Fruit fly (Drosophila melanogaster): ENCODE results near the gene ncd.

The ncd gene

DNA sequence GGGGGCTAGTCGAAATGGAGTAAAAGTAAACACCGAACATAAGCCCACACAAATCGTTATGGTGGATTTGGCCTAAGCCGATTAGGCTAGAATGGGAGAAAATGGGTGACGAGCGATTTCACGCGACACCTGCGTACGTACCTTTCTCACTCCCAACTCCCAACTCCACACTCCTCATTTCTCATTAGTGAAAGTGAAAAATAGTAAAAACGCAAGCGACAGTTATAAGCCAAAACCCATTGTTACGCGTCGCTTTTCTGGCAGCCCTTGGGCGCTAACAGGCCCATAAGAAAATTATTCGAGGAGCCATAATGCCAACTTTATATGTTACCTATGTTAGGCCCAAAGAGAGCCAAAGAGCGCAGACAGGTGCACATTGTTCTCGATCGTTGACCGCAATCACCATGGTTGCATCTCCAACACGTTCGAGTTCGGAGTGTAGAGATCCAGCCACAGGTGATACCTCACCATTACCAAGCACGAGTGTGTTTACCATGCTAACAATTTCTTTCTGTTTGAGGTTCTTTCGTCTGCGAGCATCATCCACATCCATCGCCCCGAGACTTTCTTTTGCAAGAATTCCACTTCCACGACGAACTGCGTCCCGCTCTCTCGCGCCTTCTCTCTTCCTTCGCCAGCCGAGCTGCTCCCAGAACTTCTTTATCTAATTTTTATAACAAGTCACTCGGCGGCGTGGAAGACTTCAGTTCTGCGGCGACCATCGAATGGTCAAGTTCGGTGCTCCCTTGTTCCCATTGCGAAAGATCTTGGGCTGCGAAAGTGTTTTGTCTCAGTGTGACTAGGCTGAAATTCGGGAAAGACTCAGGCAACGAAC lies 11.7 kb upstream of the ncd start, which contains the start of gene neo:
neo (plus strand) TSS at position 698 of the 835 bp plus-strand sequence.
- no peak for TF ChIP-seq insv (optimal IDR thresholded peaks at IDR 0.05)
- TF ChIP-seq h (optimal IDR thresholded peaks at IDR 0.05) = no peak
- no peak for TF ChIP-seq Myc (optimal IDR thresholded peaks at IDR 0.05)
- no peak for TF ChIP-seq ttk (optimal IDR thresholded peaks at IDR 0.05)
- no peak for TF ChIP-seq psq (optimal IDR thresholded peaks at IDR 0.05)
- no peak for TF ChIP-seq Sin3A (optimal IDR thresholded peaks at IDR 0.05)

DNA sequence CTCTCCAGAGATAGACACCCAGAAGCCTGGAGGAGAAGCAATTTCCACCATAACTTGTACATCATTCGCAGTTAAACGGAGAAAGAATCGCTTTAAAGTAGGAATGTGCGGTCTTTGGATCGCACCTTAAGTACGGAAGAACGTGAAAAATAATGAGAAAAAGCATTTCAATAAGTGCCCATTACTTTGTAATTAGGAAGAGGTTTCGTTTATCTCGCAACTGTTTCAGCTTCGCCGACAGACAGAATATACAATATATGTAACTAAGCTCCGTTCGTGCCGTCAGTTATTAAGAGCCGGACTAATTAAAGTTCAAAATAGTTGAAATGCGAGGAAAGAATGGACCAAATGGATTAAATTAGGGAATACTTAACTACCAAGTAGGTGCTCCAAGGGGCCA lies 10.7 kb upstream of the ncd start, which contains the start of gene CG7829:
CG7829 (minus strand) TSS at position 101 of the 400 bp plus-strand sequence.
- TF ChIP-seq Myc (optimal IDR thresholded peaks at IDR 0.05) = no peak
- TF ChIP-seq ttk (optimal IDR thresholded peaks at IDR 0.05) = no peak

DNA sequence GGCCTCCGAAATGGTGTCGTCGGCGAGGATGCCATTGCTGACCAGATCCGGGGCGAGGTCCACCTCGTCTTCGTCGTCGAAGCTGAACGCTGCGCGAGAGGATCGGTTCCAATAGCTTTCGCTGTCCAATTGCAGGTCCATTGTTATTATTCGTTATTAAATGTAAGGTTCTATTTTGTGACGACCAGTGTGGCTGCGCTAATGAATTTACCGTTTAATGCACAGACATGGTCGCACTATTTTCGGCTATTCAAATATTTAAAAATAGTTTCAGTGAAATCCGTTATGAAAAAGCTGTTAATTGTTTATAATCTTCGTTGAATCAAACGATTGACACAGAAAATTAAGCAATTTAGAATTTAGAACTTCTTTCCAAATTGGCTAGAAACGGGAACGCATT lies 9.3 kb upstream of the ncd start, which contains the start of gene Vps16B:
Vps16B (minus strand) TSS at position 186 of the 400 bp plus-strand sequence.
- no peak for TF ChIP-seq h (optimal IDR thresholded peaks at IDR 0.05)
- no peak for TF ChIP-seq psq (optimal IDR thresholded peaks at IDR 0.05)
- no peak for TF ChIP-seq Myc (optimal IDR thresholded peaks at IDR 0.05)
- TF ChIP-seq Sin3A (optimal IDR thresholded peaks at IDR 0.05) = no peak
- no peak for TF ChIP-seq ttk (optimal IDR thresholded peaks at IDR 0.05)

DNA sequence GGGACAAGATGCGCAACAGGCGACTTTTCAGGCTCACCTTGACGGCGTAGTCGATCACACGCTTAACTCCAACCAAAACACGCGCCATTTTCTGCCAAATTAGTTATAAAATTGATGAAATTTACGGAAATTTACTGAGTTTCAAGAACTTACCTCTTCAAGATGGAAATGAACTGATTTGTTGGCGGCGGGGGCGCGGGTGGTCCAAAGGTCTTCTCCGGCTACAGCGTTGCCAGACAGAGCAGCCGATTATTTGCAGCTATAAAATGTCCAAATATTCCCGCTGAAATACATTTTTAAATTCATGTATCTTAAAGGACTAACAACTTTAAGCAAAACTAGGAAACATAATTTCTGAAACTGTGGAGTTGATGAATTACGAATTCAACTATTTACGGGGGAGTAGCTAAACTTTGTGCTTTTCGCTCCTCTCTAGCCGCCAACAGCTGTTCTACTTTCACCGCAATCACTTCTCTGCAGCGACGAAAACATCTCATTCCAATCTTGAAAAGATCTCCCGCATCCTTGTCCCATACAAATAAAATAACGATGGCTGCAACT lies 4.1 kb downstream of the ncd start, which contains the start of the genes Etfb and CG7789:
Etfb (minus strand) TSS at position 193 of the 561 bp plus-strand sequence.
CG7789 (plus strand) TSS at position 444 of the 561 bp plus-strand sequence.
- TF ChIP-seq h (optimal IDR thresholded peaks at IDR 0.05) = no peak
- TF ChIP-seq psq (optimal IDR thresholded peaks at IDR 0.05) = no peak
- TF ChIP-seq Sin3A (optimal IDR thresholded peaks at IDR 0.05) = no peak
- TF ChIP-seq insv (optimal IDR thresholded peaks at IDR 0.05) = no peak

DNA sequence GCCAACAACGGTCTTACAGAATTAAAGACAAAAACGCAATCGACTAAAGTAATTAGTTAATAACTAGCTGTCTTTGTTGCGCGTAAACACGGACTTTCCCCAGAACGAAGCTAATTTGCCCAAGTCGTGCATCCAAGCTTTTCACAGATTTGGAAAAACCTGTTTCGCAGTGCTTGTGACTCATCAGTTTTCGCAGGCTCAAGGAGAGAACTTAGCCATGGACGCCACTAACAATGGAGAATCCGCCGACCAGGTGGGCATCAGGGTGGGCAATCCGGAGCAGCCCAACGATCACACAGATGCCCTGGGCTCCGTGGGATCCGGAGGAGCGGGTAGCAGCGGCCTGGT lies 7.3 kb downstream of the ncd start:
- TF ChIP-seq Sin3A (optimal IDR thresholded peaks at IDR 0.05) = no peak
- no peak for TF ChIP-seq ttk (optimal IDR thresholded peaks at IDR 0.05)
- TF ChIP-seq Myc (optimal IDR thresholded peaks at IDR 0.05) = no peak
- TF ChIP-seq psq (optimal IDR thresholded peaks at IDR 0.05) = no peak
- TF ChIP-seq insv (optimal IDR thresholded peaks at IDR 0.05) = no peak
- TF ChIP-seq h (optimal IDR thresholded peaks at IDR 0.05) = no peak

DNA sequence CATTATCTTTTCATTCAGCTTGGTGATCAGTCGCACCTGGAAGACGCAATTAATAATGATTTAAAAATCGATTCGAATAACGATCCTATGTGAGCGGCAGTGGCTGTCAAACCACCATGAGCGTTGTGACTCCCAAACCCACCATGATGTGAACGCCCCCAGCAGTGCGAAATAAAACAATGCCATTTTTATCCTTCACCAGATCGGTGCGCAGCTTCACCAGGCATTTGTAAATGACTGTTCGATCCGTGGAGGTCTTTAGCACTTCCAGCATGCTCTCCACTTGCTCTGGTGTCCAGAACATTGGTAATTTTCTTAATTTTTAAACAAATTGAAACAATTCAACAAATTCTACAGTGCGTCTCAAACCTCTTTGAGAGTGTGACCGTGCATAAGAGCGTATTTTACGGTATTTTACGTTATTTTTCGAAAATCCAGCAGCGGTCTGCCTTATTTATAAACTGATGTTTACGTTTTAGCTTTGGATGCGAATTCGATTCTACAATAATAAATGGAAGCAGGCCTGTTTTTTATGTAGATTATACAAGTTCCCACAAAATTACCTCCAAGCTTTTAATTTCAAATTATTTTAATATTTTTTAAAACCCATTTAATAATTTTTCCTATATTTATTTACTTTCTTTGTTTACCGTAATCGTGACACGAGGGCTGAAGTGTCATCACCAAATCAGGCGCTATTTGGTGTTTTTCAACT lies 7.8 kb downstream of the ncd start, which contains the start of the genes Rnb and Drice:
Rnb (minus strand) TSS at position 389 of the 715 bp plus-strand sequence.
Drice (plus strand) TSS at position 693 of the 715 bp plus-strand sequence.
- TF ChIP-seq psq (optimal IDR thresholded peaks at IDR 0.05) (no peak), Myc (optimal IDR thresholded peaks at IDR 0.05) (no peak), h (optimal IDR thresholded peaks at IDR 0.05) (no peak), ttk (optimal IDR thresholded peaks at IDR 0.05) (no peak), Sin3A (optimal IDR thresholded peaks at IDR 0.05) (no peak)

DNA sequence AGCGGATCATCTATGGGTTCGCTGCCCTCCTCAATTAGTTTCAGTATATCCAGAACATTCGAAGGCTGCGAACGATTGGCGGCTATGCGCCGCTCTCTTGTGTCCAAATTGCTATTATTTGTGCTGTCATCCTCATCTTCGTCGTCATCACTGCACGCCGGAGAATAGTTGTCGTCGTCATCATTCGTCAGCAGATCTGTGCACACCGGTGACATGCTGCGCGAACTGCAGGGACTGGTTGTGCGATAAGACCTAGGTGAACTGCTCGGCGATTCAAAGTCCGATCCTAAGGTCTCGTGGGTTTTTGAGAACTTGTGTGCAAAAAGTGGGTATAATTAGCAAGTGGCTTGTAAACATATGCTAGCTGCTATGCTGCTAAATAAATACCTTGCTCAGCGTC lies 9.7 kb downstream of the ncd start:
- no peak for TF ChIP-seq insv (optimal IDR thresholded peaks at IDR 0.05)
- TF ChIP-seq h (optimal IDR thresholded peaks at IDR 0.05) = no peak
- no peak for TF ChIP-seq Sin3A (optimal IDR thresholded peaks at IDR 0.05)
- no peak for TF ChIP-seq psq (optimal IDR thresholded peaks at IDR 0.05)
- TF ChIP-seq Myc (optimal IDR thresholded peaks at IDR 0.05) = no peak
- no peak for TF ChIP-seq ttk (optimal IDR thresholded peaks at IDR 0.05)

DNA sequence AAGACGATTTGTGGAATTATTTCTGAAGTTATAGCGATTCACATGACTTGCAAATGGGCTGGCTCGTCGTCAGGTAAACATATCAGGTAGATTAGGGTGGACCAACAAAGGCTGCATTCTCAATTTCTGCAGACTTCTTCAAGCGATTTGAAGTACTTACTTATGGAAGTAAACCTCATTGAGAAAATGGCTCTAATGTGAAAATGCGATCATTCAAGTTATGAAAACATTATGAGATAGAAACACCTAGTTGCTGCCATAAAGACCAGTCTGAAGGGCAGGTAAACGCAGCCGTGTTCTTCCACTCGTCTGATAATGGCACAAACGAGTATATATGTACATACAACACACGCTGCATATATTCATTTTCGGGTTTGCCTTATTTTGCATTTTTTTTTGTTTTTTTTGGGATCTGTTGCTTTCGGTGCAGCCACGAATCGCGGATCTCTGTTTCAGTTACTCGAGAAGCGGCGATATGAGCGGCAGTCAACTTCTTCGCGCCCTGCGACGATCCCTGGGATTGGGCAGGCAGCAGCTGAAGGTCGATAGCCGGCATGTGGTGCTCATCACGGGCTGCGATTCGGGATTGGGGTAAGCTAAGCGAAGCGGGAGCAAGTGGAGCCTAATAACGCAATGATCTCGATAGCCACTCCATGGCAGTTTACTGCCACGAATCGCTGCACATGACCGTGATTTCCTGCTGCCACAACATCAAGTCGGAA lies 12.6 kb downstream of the ncd start, which contains the start of gene sro:
sro (plus strand) TSS at position 437 of the 722 bp plus-strand sequence.
- TF ChIP-seq Sin3A (optimal IDR thresholded peaks at IDR 0.05) = no peak
- no peak for TF ChIP-seq psq (optimal IDR thresholded peaks at IDR 0.05)
- TF ChIP-seq insv (optimal IDR thresholded peaks at IDR 0.05) = no peak
- TF ChIP-seq ttk (optimal IDR thresholded peaks at IDR 0.05) = no peak
- TF ChIP-seq Myc (optimal IDR thresholded peaks at IDR 0.05) = no peak
- no peak for TF ChIP-seq h (optimal IDR thresholded peaks at IDR 0.05)

DNA sequence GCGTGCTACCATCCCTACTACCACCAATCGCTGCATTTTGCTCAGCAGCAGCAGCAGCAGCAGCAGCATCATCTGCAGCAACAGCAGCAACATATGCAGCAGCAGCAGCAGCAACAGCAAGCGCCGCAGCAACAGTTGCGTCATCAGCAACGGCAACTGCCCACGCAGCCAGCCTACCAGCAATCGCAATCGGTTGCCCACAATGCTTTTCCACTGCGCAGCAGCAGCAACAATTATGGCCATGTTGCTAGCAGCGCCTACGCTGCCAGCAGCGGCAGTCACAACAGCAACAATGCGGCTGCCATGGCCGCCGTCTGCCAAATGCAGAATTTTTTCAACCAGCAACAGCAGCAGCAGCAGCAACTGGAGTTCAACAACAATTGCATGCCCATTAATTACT lies 16.7 kb downstream of the ncd start:
- no peak for TF ChIP-seq h (optimal IDR thresholded peaks at IDR 0.05)
- no peak for TF ChIP-seq psq (optimal IDR thresholded peaks at IDR 0.05)
- no peak for TF ChIP-seq Myc (optimal IDR thresholded peaks at IDR 0.05)
- TF ChIP-seq insv (optimal IDR thresholded peaks at IDR 0.05) = no peak

DNA sequence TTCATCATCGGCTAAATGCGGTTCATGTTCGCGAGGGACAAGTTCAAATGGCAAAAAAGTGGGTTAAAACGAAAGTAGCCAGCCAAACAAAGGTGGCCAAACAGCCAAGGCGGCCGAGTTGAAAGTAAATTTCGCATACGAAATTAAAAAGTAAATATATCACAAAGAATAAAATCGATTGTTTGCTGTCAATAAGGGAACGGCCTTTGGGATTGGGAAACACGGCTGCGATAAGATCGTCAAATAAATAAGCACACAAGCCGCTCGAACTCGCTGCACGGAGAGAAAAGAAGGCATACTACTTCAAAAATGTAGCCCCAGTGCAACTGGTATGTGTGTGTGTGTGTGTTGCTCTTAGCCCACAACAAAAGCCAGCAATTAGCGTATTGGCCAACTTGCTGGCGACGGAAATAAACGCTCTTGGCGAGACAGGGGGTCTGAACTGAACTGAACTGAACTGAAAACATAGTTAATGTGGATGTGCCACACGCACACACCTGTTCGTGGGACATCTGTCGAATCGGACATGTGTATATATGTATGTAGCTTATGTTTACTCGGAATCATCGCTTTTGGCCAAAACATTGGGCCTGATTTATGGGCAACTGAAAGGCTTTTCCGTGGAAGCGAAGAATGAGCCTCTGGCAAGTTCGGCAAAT lies 18.9 kb downstream of the ncd start:
- TF ChIP-seq psq (optimal IDR thresholded peaks at IDR 0.05) (no peak), Myc (optimal IDR thresholded peaks at IDR 0.05) (no peak), insv (optimal IDR thresholded peaks at IDR 0.05) (no peak), ttk (optimal IDR thresholded peaks at IDR 0.05) (no peak), Sin3A (optimal IDR thresholded peaks at IDR 0.05) (no peak), h (optimal IDR thresholded peaks at IDR 0.05) (no peak)

Data from Kc167 (cell line).